Worm (Caenorhabditis elegans) whole organism, young adult: ENCODE data around the gene F11A5.9.

ENCODE experiments used
- C06A6.2 ChIP-seq: fragments of 200-800 bp; sonication (Bioruptor generic); conservative IDR thresholded peaks from 2 replicates; pipeline ENCODE4 v1.3.6; 2022; ENCODE audit warnings: missing genetic modification characterization, missing compliant biosample characterization
- F10E7.11 ChIP-seq: sonication (generic microtip); optimal IDR thresholded peaks from 2 replicates; lab custom pipeline; 2017; ENCODE audit warnings: mild to moderate bottlenecking, missing genetic modification characterization, moderate library complexity, missing compliant biosample characterization
- F22D6.2 ChIP-seq: sonication (generic microtip); optimal IDR thresholded peaks from 2 replicates; lab custom pipeline; 2016; ENCODE audit warnings: mild to moderate bottlenecking, missing genetic modification characterization, missing compliant biosample characterization
- F37B4.10 ChIP-seq: fragments of 200-800 bp; sonication (Bioruptor generic); IDR thresholded peaks from 2 replicates; pipeline ENCODE4 v1.3.6; 2022; ENCODE audit warnings: missing genetic modification characterization, missing compliant biosample characterization
- F39B2.1 ChIP-seq: fragments of 200-800 bp; sonication (Bioruptor generic); IDR thresholded peaks from 2 replicates; pipeline ENCODE4 v1.3.6; 2022; ENCODE audit warnings: missing genetic modification reagents, missing genetic modification characterization, missing compliant biosample characterization
- Y53F4B.3 ChIP-seq: fragments of 200-800 bp; sonication (Bioruptor generic); IDR thresholded peaks from 2 replicates; pipeline ENCODE4 v1.3.6; 2022; ENCODE audit warnings: missing genetic modification reagents, missing genetic modification characterization, missing compliant biosample characterization
- ZK185.1 ChIP-seq: sonication (generic microtip); optimal IDR thresholded peaks from 2 replicates; lab custom pipeline; 2016; ENCODE audit warnings: mild to moderate bottlenecking, missing genetic modification characterization, missing compliant biosample characterization; ENCODE audit not compliant: poor library complexity, severe bottlenecking
- akir-1 ChIP-seq: fragments of 200-800 bp; sonication (Bioruptor generic); optimal IDR thresholded peaks from 2 replicates; lab custom pipeline; 2018; ENCODE audit warnings: mild to moderate bottlenecking, missing genetic modification characterization, moderate library complexity, missing compliant biosample characterization
- ama-1 ChIP-seq, 3 experiments: fragments of 150-350 bp in 1 of 3; sonication (generic microtip) in 2 of 3; optimal IDR thresholded peaks; 2 replicates each; lab custom pipeline; 2014 to 2018; ENCODE audit warnings: missing biosample characterization in 2 of 3, missing genetic modification characterization in 2 of 3, missing genetic modification reagents in 2 of 3
- aptf-3 ChIP-seq: fragments of 200-800 bp; sonication (Bioruptor generic); IDR thresholded peaks from 2 replicates; pipeline ENCODE4 v1.3.6; 2022; ENCODE audit warnings: missing genetic modification characterization, missing compliant biosample characterization
- athp-1 ChIP-seq: sonication (generic microtip); optimal IDR thresholded peaks from 2 replicates; lab custom pipeline; 2017; ENCODE audit warnings: mild to moderate bottlenecking, missing genetic modification characterization, missing compliant biosample characterization
- attf-5 ChIP-seq: fragments of 200-800 bp; sonication (Bioruptor generic); optimal IDR thresholded peaks from 2 replicates; lab custom pipeline; 2018; ENCODE audit warnings: mild to moderate bottlenecking, missing genetic modification characterization, missing compliant biosample characterization
- cebp-1 ChIP-seq, 2 experiments: fragments of 200-800 bp in 1 of 2; sonication (Bioruptor generic) in 1 of 2; sonication (generic microtip) in 1 of 2; IDR thresholded peaks in 1 of 2; optimal IDR thresholded peaks in 1 of 2; 2 replicates each; pipeline versions ENCODE4 v1.3.6 to Lab custom; 2017 to 2022; ENCODE audit warnings: missing compliant biosample characterization in 2 of 2, missing genetic modification characterization in 2 of 2, mild to moderate bottlenecking in 1 of 2, missing genetic modification reagents in 1 of 2, moderate library complexity in 1 of 2
- cebp-2 ChIP-seq: fragments of 200-800 bp; sonication (Bioruptor generic); IDR thresholded peaks from 2 replicates; pipeline ENCODE4 v1.3.6; 2022; ENCODE audit warnings: missing genetic modification characterization, missing compliant biosample characterization
- ceh-100 ChIP-seq: fragments of 200-800 bp; sonication (Bioruptor generic); IDR thresholded peaks from 2 replicates; pipeline ENCODE4 v1.3.6; 2022; ENCODE audit warnings: missing genetic modification reagents, missing genetic modification characterization, missing compliant biosample characterization
- ceh-27 ChIP-seq: fragments of 200-800 bp; sonication (Bioruptor generic); optimal IDR thresholded peaks from 2 replicates; lab custom pipeline; 2018; ENCODE audit warnings: mild to moderate bottlenecking, missing genetic modification characterization, moderate library complexity, missing compliant biosample characterization
- ceh-40 ChIP-seq: fragments of 200-800 bp; sonication (Bioruptor generic); IDR thresholded peaks from 2 replicates; pipeline ENCODE4 v1.3.6; 2022; ENCODE audit warnings: missing genetic modification characterization, missing compliant biosample characterization
- ceh-58 ChIP-seq: fragments of 200-800 bp; sonication (Bioruptor generic); IDR thresholded peaks from 2 replicates; pipeline ENCODE4 v1.3.6; 2022; ENCODE audit warnings: missing genetic modification characterization, missing compliant biosample characterization
- ceh-79 ChIP-seq: sonication (generic microtip); optimal IDR thresholded peaks from 2 replicates; lab custom pipeline; 2017; ENCODE audit warnings: mild to moderate bottlenecking, missing genetic modification characterization, missing compliant biosample characterization
- egrh-3 ChIP-seq: fragments of 200-800 bp; sonication (Bioruptor generic); IDR thresholded peaks from 2 replicates; pipeline ENCODE4 v1.3.6; 2022; ENCODE audit warnings: missing genetic modification reagents, missing genetic modification characterization, missing compliant biosample characterization
- ekl-4 ChIP-seq: fragments of 200-800 bp; sonication (Bioruptor generic); IDR thresholded peaks from 2 replicates; pipeline ENCODE4 v1.3.6; 2022; ENCODE audit warnings: missing genetic modification reagents, missing genetic modification characterization, missing compliant biosample characterization
- fkh-3 ChIP-seq: sonication (generic microtip); optimal IDR thresholded peaks from 2 replicates; lab custom pipeline; 2016; ENCODE audit warnings: mild to moderate bottlenecking, missing genetic modification characterization, missing compliant biosample characterization
- him-1 ChIP-seq: sonication (generic microtip); optimal IDR thresholded peaks from 2 replicates; lab custom pipeline; 2016; ENCODE audit warnings: missing genotype, missing genetic modification reagents, missing genetic modification characterization, missing compliant biosample characterization
- hsf-1 ChIP-seq: fragments of 200-800 bp; sonication (Bioruptor generic); IDR thresholded peaks from 2 replicates; pipeline ENCODE4 v1.3.6; 2022; ENCODE audit warnings: missing genetic modification reagents, missing genetic modification characterization, missing compliant biosample characterization
- let-526 ChIP-seq: fragments of 200-800 bp; sonication (Bioruptor generic); IDR thresholded peaks from 2 replicates; pipeline ENCODE4 v1.3.6; 2022; ENCODE audit warnings: missing genetic modification reagents, missing genetic modification characterization, missing compliant biosample characterization
- let-607 ChIP-seq, 2 experiments: fragments of 200-800 bp in 1 of 2; sonication (Bioruptor generic) in 1 of 2; sonication (generic microtip) in 1 of 2; optimal IDR thresholded peaks; 2 replicates each; lab custom pipeline; 2016 to 2018; ENCODE audit warnings: mild to moderate bottlenecking in 2 of 2, missing compliant biosample characterization in 2 of 2, missing genetic modification characterization in 2 of 2, moderate library complexity in 2 of 2, missing genotype in 1 of 2
- mes-4 ChIP-seq: sonication (generic microtip); optimal IDR thresholded peaks from 2 replicates; lab custom pipeline; 2016; ENCODE audit warnings: missing genotype, missing genetic modification characterization, missing compliant biosample characterization
- nfya-2 ChIP-seq: fragments of 200-800 bp; sonication (Bioruptor generic); IDR thresholded peaks from 2 replicates; pipeline ENCODE4 v1.3.6; 2022; ENCODE audit warnings: missing genetic modification reagents, missing genetic modification characterization, missing compliant biosample characterization
- tbx-9 ChIP-seq: sonication (generic microtip); optimal IDR thresholded peaks from 2 replicates; lab custom pipeline; 2016; ENCODE audit warnings: borderline replicate concordance, missing genetic modification characterization, inconsistent platforms, missing compliant biosample characterization
- unc-62 ChIP-seq: fragments of 150-350 bp; optimal IDR thresholded peaks from 2 replicates; lab custom pipeline; 2014; ENCODE audit warnings: missing biosample characterization, missing genetic modification reagents, missing genetic modification characterization
- ztf-22 ChIP-seq: fragments of 200-800 bp; sonication (Bioruptor generic); optimal IDR thresholded peaks from 2 replicates; lab custom pipeline; 2018; ENCODE audit warnings: mild to moderate bottlenecking, missing genetic modification characterization, moderate library complexity, missing compliant biosample characterization
- ztf-25 ChIP-seq: fragments of 200-800 bp; sonication (Bioruptor generic); IDR thresholded peaks from 2 replicates; pipeline ENCODE4 v1.3.6; 2022; ENCODE audit warnings: missing genetic modification reagents, missing genetic modification characterization, missing compliant biosample characterization

Gene F11A5.9

DNA sequence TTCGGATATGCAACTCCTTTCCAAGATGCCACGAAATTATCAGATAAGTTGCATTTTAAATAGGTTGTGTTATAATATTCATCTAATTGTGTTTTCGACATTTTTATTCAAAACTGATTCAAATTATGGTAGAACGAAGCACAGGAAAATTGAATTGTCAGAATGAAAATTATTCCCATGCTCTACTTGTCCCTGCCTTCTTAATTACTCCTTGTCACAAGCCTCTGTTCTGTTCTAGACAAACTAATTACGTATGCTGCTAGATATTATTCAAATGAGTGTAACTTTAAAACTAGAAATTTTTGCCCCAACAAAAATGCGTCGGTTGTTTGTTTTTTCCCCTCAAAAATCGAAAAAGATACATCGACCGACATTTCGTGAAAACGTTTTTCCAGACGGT, 29.4 kb downstream of the F11A5.9 start, which contains the start of gene srh-104:
Gene srh-104, minus strand, starts transcription at position 101 of the 400 bp plus-strand sequence.
- no peak for TF ChIP-seq egrh-3
- TF ChIP-seq, all 124 proteins: peak for 0

DNA sequence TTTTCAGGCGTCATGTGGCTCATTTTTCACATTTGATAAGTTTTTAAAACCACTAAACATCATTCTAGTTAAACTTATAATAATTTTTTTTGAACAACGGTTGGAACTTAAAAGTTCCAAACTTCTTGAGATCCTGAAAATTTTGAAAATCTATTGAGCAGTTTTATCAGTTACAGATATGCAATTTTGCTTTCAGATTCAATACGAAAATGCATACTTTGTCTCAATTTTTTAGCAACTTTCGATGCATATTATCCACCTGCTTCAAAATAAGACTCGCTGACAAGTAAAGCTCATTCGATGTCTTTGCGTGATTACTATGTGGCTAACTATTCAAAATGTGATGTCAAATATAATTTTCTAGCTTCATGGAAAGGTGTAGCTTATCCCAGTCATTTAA, 31.9 kb downstream of the F11A5.9 start, which contains the start of gene srh-95:
Gene srh-95, plus strand, starts transcription at position 301 of the 400 bp plus-strand sequence.
- no peak for TF ChIP-seq Y53F4B.3 (GFP tag; lab: Robert Waterston, UW)
- TF ChIP-seq ztf-25 (GFP tag; lab: Robert Waterston, UW): no peak
- no peak for TF ChIP-seq ceh-58 (GFP tag; lab: Robert Waterston, UW)
- TF ChIP-seq akir-1 (GFP tag; lab: Kevin White, UChicago): no peak
- TF ChIP-seq let-607 (tag; optimal IDR thresholded peaks at IDR 0.05; lab: Kevin White, UChicago): no peak
- no peak for TF ChIP-seq mes-4 (tag; lab: Kevin White, UChicago)
- no peak for TF ChIP-seq F22D6.2 (tag; lab: Kevin White, UChicago)
- TF ChIP-seq athp-1 (tag; lab: Kevin White, UChicago): no peak
- no peak for TF ChIP-seq cebp-2 (GFP tag; lab: Robert Waterston, UW)
- TF ChIP-seq tbx-9: no peak
- TF ChIP-seq ekl-4: no peak
- TF ChIP-seq ZK185.1 (tag; lab: Kevin White, UChicago): no peak
- no peak for TF ChIP-seq ceh-40 (GFP tag; lab: Robert Waterston, UW)
- TF ChIP-seq, all 124 proteins: peak for 0

DNA sequence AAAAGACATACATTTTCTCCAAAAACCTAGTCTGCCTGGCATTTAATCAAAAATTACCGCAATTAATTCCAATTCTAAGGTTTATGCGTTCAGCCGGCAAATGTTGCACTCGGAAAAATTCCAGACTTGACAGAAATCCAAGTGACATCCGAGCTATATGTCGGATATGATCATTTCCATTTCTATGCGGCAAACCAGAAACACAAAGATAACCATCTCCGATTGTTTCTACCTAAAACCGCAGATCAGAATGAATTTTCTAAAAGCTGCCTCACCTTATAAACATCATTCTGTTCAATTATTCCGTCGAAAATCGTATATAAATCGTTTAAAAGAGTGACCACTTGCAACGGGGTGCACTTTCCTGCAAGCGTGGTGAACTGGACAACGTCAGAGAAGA, 34.4 kb downstream of the F11A5.9 start:
- no peak for TF ChIP-seq unc-62
- no peak for TF ChIP-seq ceh-27 (GFP tag; lab: Kevin White, UChicago)

DNA sequence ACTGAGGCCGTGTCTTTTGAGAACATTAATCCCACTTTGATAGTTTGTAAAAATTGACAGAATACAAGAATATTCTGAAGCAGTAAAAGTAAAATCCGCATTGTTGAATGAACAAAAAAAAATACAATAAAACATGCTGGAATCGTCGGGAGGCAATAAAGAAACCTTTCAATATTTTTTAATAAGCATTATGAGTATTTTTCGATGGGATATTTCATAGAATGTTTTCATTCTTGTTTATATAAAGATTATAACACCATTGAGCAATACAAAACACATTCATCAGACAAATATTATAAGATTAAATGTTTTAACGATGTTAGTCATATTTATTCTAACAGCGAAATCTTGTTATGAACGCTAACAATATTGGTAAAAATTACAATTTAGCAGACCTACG, 39.0 kb downstream of the F11A5.9 start, which contains the start of gene gcy-20:
Gene gcy-20, minus strand, starts transcription at position 101 of the 400 bp plus-strand sequence.
- TF ChIP-seq ceh-79 (tag; lab: Kevin White, UChicago) (no peak), ceh-58 (GFP tag; lab: Robert Waterston, UW) (no peak), aptf-3 (GFP tag; lab: Robert Waterston, UW) (no peak), let-607 (tag; optimal IDR thresholded peaks at IDR 0.05; lab: Kevin White, UChicago) (no peak), F39B2.1 (no peak), F10E7.11 (tag; lab: Kevin White, UChicago) (no peak)

DNA sequence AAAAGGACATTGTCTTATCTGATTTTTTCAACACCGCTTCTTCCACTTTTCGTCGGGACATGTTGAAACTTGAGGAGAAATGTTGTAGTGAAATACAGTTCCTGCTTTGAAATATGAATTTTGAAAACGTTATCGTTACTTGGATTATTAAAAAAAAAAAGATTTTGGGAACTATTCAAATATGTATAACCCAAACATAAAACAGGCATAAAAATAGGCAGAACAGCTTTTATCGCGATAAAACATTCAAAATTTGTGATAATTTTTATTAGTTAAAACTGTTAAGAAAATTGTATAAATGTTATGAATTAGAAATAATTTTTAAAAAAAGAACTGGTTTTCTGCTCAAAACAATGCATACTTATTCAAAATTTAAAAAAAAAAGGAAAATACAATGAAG, 41.7 kb downstream of the F11A5.9 start, which contains the start of gene bgnt-1.3:
Gene bgnt-1.3, minus strand, starts transcription at position 101 of the 400 bp plus-strand sequence.
- TF ChIP-seq F39B2.1 (no peak), cebp-1 (GFP tag; IDR thresholded peaks at IDR 0.05; lab: Robert Waterston, UW) (no peak), cebp-1 (tag; optimal IDR thresholded peaks at IDR 0.05; lab: Kevin White, UChicago) (no peak), ceh-100 (GFP tag; lab: Robert Waterston, UW) (no peak)

DNA sequence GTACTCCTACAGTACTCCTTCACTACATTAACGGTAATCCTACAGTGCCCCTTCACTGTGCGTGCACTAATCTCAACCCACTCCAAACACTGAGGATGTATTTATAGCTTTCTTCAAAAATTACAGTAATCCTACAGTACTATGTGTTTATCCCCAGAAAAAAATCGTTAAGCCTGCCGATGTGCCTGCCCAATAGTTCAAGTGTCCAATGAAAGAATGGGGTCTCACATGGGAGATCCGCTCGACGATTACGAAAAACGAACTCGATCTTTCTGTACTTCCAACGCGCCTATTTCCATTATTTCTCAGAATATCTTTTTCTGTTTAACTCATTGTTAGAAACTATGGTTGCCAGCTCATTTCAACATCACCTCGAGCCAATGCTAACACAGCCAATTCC, 43.5 kb downstream of the F11A5.9 start, which contains the start of gene nhr-218:
Gene nhr-218, plus strand, starts transcription at position 301 of the 400 bp plus-strand sequence.
- TF ChIP-seq C06A6.2 (GFP tag; lab: Robert Waterston, UW) (no peak), let-526 (GFP tag; lab: Robert Waterston, UW) (no peak), nfya-2 (no peak), hsf-1 (GFP tag; lab: Robert Waterston, UW) (no peak), ama-1 (optimal IDR thresholded peaks at IDR 0.05; lab: Kevin White, UChicago) (no peak), ama-1 (GFP tag; optimal IDR thresholded peaks at IDR 0.05; lab: Kevin White, UChicago) (no peak), him-1 (tag; lab: Kevin White, UChicago) (no peak), attf-5 (no peak), fkh-3 (tag; lab: Kevin White, UChicago) (no peak), F37B4.10 (no peak), ztf-22 (GFP tag; lab: Kevin White, UChicago) (no peak)
